Fruit fly (Drosophila melanogaster): Measurements from ENCODE around the gene CG43783.
A peak's percentile ranks its signal among the peaks of the same experiment; 100 is the strongest.

The CG43783 gene

dm6 chr3L:8950955-8951354, 3.1 kb downstream of the CG43783 start (continued):
- no peak for TF ChIP-seq so (GFP tag; IDR thresholded peaks at IDR 0.05)
- no peak for TF ChIP-seq CG7271 (tag; optimal IDR thresholded peaks at IDR 0.05)
- peak; percentile 71 for TF ChIP-seq CG13424 (tag; optimal IDR thresholded peaks at IDR 0.05)
- TF ChIP-seq CG30403 (GFP tag; optimal IDR thresholded peaks at IDR 0.05) = peak; percentile 26
- TF ChIP-seq HHEX (GFP tag; optimal IDR thresholded peaks at IDR 0.05) = peak; percentile 24
- TF ChIP-seq CrebB (tag; optimal IDR thresholded peaks at IDR 0.05) = no peak
- no peak for TF ChIP-seq gce (GFP tag; IDR thresholded peaks at IDR 0.05)
- TF ChIP-seq dmrt99B (tag; optimal IDR thresholded peaks at IDR 0.05) = peak; percentile 78
- no peak for TF ChIP-seq hbn (GFP tag; IDR thresholded peaks at IDR 0.05; ENCODE audit: partially characterized antibody)
- TF ChIP-seq BtbVII (GFP tag; optimal IDR thresholded peaks at IDR 0.05) = peak; percentile 12
- TF ChIP-seq CG6765 (GFP tag; optimal IDR thresholded peaks at IDR 0.05) = peak; percentile 6
- TF ChIP-seq CG11723 (GFP tag; optimal IDR thresholded peaks at IDR 0.05) = peak; percentile 5
- TF ChIP-seq fru (optimal IDR thresholded peaks at IDR 0.05) = no peak
- TF ChIP-seq CG17912 (GFP tag; optimal IDR thresholded peaks at IDR 0.05) = no peak
- no peak for TF ChIP-seq nom (GFP tag; optimal IDR thresholded peaks at IDR 0.05)
- TF ChIP-seq Usf (GFP tag; optimal IDR thresholded peaks at IDR 0.05) = no peak
- TF ChIP-seq Oli (tag; optimal IDR thresholded peaks at IDR 0.05) = peak; percentile 72
- no peak for TF ChIP-seq pros (GFP tag; optimal IDR thresholded peaks at IDR 0.05)
- TF ChIP-seq nau (GFP tag; optimal IDR thresholded peaks at IDR 0.05) = no peak
- no peak for TF ChIP-seq kah (GFP tag; optimal IDR thresholded peaks at IDR 0.05)
- TF ChIP-seq H2.0 (GFP tag; IDR thresholded peaks at IDR 0.05) = 0 out of 2 replicates have a peak, but pooled peaks have one; percentile 20
- TF ChIP-seq CG2129 (GFP tag; IDR thresholded peaks at IDR 0.05; ENCODE audit: partially characterized antibody) = no peak
- TF ChIP-seq ttk (GFP tag; IDR thresholded peaks at IDR 0.05) = 0 out of 2 replicates have a peak, but pooled peaks have one; percentile 23
- no peak for TF ChIP-seq ase (GFP tag; IDR thresholded peaks at IDR 0.05)
- TF ChIP-seq maf-S (GFP tag; optimal IDR thresholded peaks at IDR 0.05) = no peak
- TF ChIP-seq crp (GFP tag; optimal IDR thresholded peaks at IDR 0.05) = no peak
- peak; percentile 65 for TF ChIP-seq CG6689 (GFP tag; IDR thresholded peaks at IDR 0.05)
- no peak for TF ChIP-seq crol (GFP tag; IDR thresholded peaks at IDR 0.05)
- no peak for TF ChIP-seq CG6654 (GFP tag; optimal IDR thresholded peaks at IDR 0.05)
- no peak for TF ChIP-seq CG9609 (GFP tag; optimal IDR thresholded peaks at IDR 0.05)
- TF ChIP-seq gsb (GFP tag; IDR thresholded peaks at IDR 0.05) = no peak
- TF ChIP-seq Hr51 (GFP tag; optimal IDR thresholded peaks at IDR 0.05) = peak in 1 of 2 experiments; percentile 74
- no peak for TF ChIP-seq sr (GFP tag; IDR thresholded peaks at IDR 0.05)
- TF ChIP-seq CG1832 (GFP tag; optimal IDR thresholded peaks at IDR 0.05) = no peak
- no peak for TF ChIP-seq CG3065 (GFP tag; optimal IDR thresholded peaks at IDR 0.05)
- peak; percentile 19 for TF ChIP-seq Abd-B (GFP tag; optimal IDR thresholded peaks at IDR 0.05)
- TF ChIP-seq CG16813 (GFP tag; IDR thresholded peaks at IDR 0.05; ENCODE audit: partially characterized antibody) = no peak
- TF ChIP-seq ac (GFP tag; optimal IDR thresholded peaks at IDR 0.05) = no peak
- peak; percentile 43 for TF ChIP-seq slbo (GFP tag; IDR thresholded peaks at IDR 0.05)
- peak; percentile 71 for TF ChIP-seq CG10979 (tag; optimal IDR thresholded peaks at IDR 0.05)
- TF ChIP-seq Neu2 (GFP tag; optimal IDR thresholded peaks at IDR 0.05; ENCODE audit: borderline replicate concordance) = no peak
- TF ChIP-seq CG8944 (GFP tag; optimal IDR thresholded peaks at IDR 0.05) = no peak
- peak; percentile 45 for TF ChIP-seq CG8359 (GFP tag; optimal IDR thresholded peaks at IDR 0.05; ENCODE audit: borderline replicate concordance)
- TF ChIP-seq dpn (GFP tag; optimal IDR thresholded peaks at IDR 0.05) = peak in 1 of 2 experiments; percentile 43
- TF ChIP-seq Ets65A (GFP tag) = no peak
- TF ChIP-seq CG9727 (GFP tag; optimal IDR thresholded peaks at IDR 0.05) = peak; percentile 37
- no peak for TF ChIP-seq ranshi (GFP tag; IDR thresholded peaks at IDR 0.05)
- TF ChIP-seq amos (GFP tag; IDR thresholded peaks at IDR 0.05; ENCODE audit: partially characterized antibody) = no peak
- TF ChIP-seq Fer2 (tag; optimal IDR thresholded peaks at IDR 0.05) = no peak
- no peak for TF ChIP-seq B-H2 (GFP tag; optimal IDR thresholded peaks at IDR 0.05)
- TF ChIP-seq NC2β (GFP tag; optimal IDR thresholded peaks at IDR 0.05) = no peak

All from whole organism, embryonic.